Worm (Caenorhabditis elegans): Measurements from ENCODE around the gene R107.2.

DNA sequence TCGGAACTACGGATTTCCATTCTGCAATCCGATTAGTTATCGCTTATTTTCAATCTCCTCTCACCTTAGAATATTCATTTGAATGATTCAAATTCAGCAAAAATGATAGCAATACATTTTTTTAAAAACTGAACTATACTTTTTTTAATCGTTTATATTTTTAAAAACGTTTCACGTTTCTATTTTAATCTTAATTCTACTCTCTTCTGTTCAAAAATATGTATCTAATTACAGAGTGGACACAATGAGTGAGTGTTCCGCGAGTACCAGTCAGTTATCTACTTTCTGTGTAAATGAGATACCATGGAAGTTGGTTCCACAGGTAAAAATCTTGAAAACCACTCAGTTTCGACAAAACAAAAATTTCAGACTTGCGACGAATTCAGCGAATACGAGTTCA lies 43.2 kb downstream of the R107.2 start, which contains the start of the genes F59B2.15 and zif-1:
- TF ChIP-seq flt-1 (GFP tag; IDR thresholded peaks at IDR 0.05) (no peak), tab-1 (GFP tag; IDR thresholded peaks at IDR 0.05) (no peak), ref-1 (GFP tag; conservative IDR thresholded peaks at IDR 0.05) (no peak), ztf-23 (GFP tag; IDR thresholded peaks at IDR 0.05) (no peak), klf-2 (GFP tag; conservative IDR thresholded peaks at IDR 0.05) (no peak), ztf-29 (GFP tag; IDR thresholded peaks at IDR 0.05) (no peak), med-1 (GFP tag; optimal IDR thresholded peaks at IDR 0.05; ENCODE audit: insufficient read depth) (no peak)

Data from whole organism, midembryonic.